Worm (Caenorhabditis elegans): ENCODE measurements around the gene srsx-24.
A peak's percentile ranks its signal among the peaks of the same experiment; 100 is the strongest.

- TF ChIP-seq lin-13 (GFP tag; optimal IDR thresholded peaks at IDR 0.05) (no peak), nhr-102 (tag; optimal IDR thresholded peaks at IDR 0.05) (no peak), ZK546.5 (tag; optimal IDR thresholded peaks at IDR 0.05) (no peak), mdl-1 (tag; optimal IDR thresholded peaks at IDR 0.05) (no peak), unc-62 (GFP tag; optimal IDR thresholded peaks at IDR 0.05 in 1 of 2) (peak in 1 of 2 experiments; percentile 92), unc-62 (tag; optimal IDR thresholded peaks at IDR 0.05) (no peak), nhr-111 (GFP tag; optimal IDR thresholded peaks at IDR 0.05) (no peak), dve-1 (tag; optimal IDR thresholded peaks at IDR 0.05; ENCODE audit: insufficient read depth) (no peak), Y5F2A.4 (GFP tag; optimal IDR thresholded peaks at IDR 0.05) (no peak), nhr-76 (tag; optimal IDR thresholded peaks at IDR 0.05) (no peak), dmd-6 (GFP tag; IDR thresholded peaks at IDR 0.05) (no peak), lsy-2 (tag; optimal IDR thresholded peaks at IDR 0.05) (no peak)
Observed at ce11 chrV:7403501-7403900, 24.2 kb upstream of the srsx-24 start.

All from whole organism, L4 larva.